Worm (Caenorhabditis elegans): ENCODE measurements around the gene stdh-3.

DNA sequence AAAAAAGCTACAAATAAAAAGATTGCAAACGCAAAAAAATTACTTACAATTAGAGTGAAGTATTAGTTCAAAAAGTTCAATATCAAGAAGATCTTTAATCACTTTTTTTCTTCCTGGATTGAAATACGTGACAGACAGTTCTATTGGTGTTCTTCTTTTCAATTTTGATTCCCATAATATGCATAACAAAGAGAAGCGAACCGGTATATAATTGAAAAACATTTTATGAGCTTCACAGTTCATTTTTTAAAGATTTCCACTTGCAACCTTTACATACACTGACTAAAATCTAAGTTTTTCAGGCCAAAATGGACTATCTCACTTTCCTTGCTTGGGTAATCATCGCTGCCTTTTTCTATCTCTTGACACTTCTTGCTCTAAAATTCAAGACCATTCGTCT lies 27.9 kb upstream of the stdh-3 start, which contains the start of gene T22G5.1:
- TF ChIP-seq let-526 (GFP tag; IDR thresholded peaks at IDR 0.05) (no peak), pha-4 (tag; optimal IDR thresholded peaks at IDR 0.05) (no peak), cebp-1 (GFP tag; IDR thresholded peaks at IDR 0.05) (no peak), cebp-1 (tag; optimal IDR thresholded peaks at IDR 0.05) (no peak)
